Worm (Caenorhabditis elegans) whole organism, young adult: Measurements from ENCODE around the gene B0252.8.

Experiments used
- B0336.3 ChIP-seq: fragments of 200-800 bp; sonication (Bioruptor generic); IDR thresholded peaks from 2 replicates; pipeline ENCODE4 v1.3.6; 2022; ENCODE audit warnings: missing genetic modification characterization, missing compliant biosample characterization
- lin-54 ChIP-seq: fragments of 200-800 bp; sonication (Bioruptor generic); optimal IDR thresholded peaks from 2 replicates; lab custom pipeline; 2018; ENCODE audit warnings: mild to moderate bottlenecking, missing genetic modification characterization, missing compliant biosample characterization
- unc-62 ChIP-seq: fragments of 150-350 bp; optimal IDR thresholded peaks from 2 replicates; lab custom pipeline; 2014; ENCODE audit warnings: missing biosample characterization, missing genetic modification reagents, missing genetic modification characterization

DNA sequence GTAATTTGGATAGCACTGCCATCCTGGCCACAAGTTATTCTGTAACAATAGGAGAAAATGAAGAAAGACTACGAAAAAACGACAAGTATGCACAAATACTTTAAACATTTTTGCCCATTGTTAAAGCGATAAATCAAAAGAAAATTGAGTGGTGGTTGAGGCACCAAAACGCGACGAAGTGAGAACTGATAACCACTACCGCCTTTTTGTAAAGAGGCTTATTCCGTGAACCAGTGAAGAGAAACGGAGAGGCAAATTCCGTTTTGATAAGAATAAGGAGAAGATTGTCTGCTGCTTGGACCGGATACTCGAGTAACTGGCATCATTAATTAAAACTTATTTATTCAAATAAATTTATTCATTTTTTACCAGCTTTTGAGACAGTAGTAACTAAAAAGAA lies 32.2 kb upstream of the B0252.8 start, which contains the start of gene pmp-1:
- TF ChIP-seq lin-54 (GFP tag; lab: Kevin White, UChicago) (no peak), B0336.3 (no peak), unc-62 (no peak)
